Fruit fly (Drosophila melanogaster) whole organism, prepupa: ENCODE data around the gene CG14182.

ENCODE experiments used
- CG11762 ChIP-seq: fragments of 200-800 bp; sonication (Bioruptor generic); optimal IDR thresholded peaks from 3 replicates; lab custom pipeline; 2016; ENCODE audit warnings: missing biosample characterization, missing genetic modification characterization; ENCODE audit not compliant: insufficient read depth
- CG15336 ChIP-seq: fragments of 200-800 bp; sonication (Bioruptor generic); IDR thresholded peaks from 2 replicates; pipeline ENCODE4 v1.3.6; 2022; ENCODE audit warnings: missing biosample characterization, missing genetic modification characterization
- CG8119 ChIP-seq: fragments of 200-800 bp; sonication (Bioruptor generic); IDR thresholded peaks from 3 replicates; pipeline ENCODE4 v1.3.6; 2022; ENCODE audit warnings: missing biosample characterization, missing genetic modification characterization
- Ets21C ChIP-seq: fragments of 200-800 bp; sonication (Bioruptor generic); optimal IDR thresholded peaks from 3 replicates; lab custom pipeline; 2016; ENCODE audit warnings: missing biosample characterization, missing genetic modification characterization
- Gug ChIP-seq: fragments of 200-800 bp; sonication (Bioruptor generic); IDR thresholded peaks from 2 replicates; pipeline ENCODE4 v1.3.6; 2022; ENCODE audit warnings: missing biosample characterization, missing genetic modification characterization
- Sox15 ChIP-seq: fragments of 200-800 bp; sonication (Bioruptor generic); optimal IDR thresholded peaks from 3 replicates; lab custom pipeline; 2016; ENCODE audit warnings: missing biosample characterization, missing genetic modification characterization
- fd85E ChIP-seq: fragments of 200-800 bp; sonication (Bioruptor generic); optimal IDR thresholded peaks from 3 replicates; lab custom pipeline; 2016; ENCODE audit warnings: missing biosample characterization, missing genetic modification characterization
- spab ChIP-seq: fragments of 200-800 bp; sonication (Bioruptor generic); optimal IDR thresholded peaks from 2 replicates; lab custom pipeline; 2017; ENCODE audit warnings: missing biosample characterization, mild to moderate bottlenecking, missing genetic modification characterization, missing genetic modification reagents
- ss ChIP-seq, 2 experiments: fragments of 200-800 bp; sonication (Bioruptor generic); optimal IDR thresholded peaks; 2 replicates in 1 of 2; 3 replicates in 1 of 2; lab custom pipeline; 2017 to 2018; ENCODE audit warnings: mild to moderate bottlenecking in 2 of 2, missing biosample characterization in 2 of 2, missing genetic modification characterization in 2 of 2, moderate library complexity in 1 of 2

DNA sequence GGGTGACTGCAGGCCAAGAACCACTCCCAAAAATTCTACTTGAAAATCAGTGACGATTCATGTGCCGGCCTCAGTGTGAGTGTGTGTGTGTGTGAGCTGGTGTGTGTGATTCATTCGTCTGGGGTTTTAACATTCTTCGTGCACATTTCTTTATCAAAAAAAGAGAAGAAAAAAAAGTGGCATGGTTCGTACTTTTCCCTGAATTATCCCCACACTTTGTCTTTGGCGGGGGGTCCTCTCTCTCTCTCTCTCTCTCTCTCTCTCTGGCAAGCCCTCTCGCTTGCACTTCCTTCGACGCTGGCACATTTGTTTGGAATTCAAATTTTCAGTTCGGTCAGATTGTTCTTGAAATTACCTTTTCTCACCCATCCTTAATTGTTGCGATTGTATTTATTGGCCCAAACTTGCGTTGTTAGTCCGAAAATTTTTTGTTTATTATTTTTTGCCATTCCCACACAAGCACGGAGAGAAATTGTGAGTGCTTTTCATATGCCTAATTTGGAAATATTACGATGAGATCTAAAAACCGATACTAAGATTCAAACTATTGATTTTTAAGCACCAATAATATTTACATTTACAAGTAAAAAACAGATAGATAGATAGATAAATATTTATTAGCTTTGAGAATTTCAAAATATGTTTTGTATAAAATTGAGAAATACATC, 50.4 kb downstream of the CG14182 start:
- no peak for TF ChIP-seq fd85E (GFP tag; lab: Kevin White, UChicago)
- TF ChIP-seq CG11762 (GFP tag; lab: Kevin White, UChicago) = no peak
- TF ChIP-seq spab (GFP tag; lab: Kevin White, UChicago) = no peak
- no peak for TF ChIP-seq Ets21C (GFP tag; lab: Kevin White, UChicago)
- TF ChIP-seq Sox15 = no peak
- no peak for TF ChIP-seq CG8119 (GFP tag; lab: Robert Waterston, UW)
- TF ChIP-seq Gug (GFP tag; lab: Robert Waterston, UW) = no peak
- TF ChIP-seq ss (GFP tag; optimal IDR thresholded peaks at IDR 0.05; lab: Kevin White, UChicago) = peak; percentile 45 to 55
- 0 out of 2 replicates have a peak, but pooled peaks have one; percentile 10 for TF ChIP-seq CG15336 (GFP tag; lab: Robert Waterston, UW)
